Fruit fly (Drosophila melanogaster): ENCODE measurements around the gene schlank.

- TF ChIP-seq sv (GFP tag; optimal IDR thresholded peaks at IDR 0.05) (no peak), OdsH (GFP tag; optimal IDR thresholded peaks at IDR 0.05) (no peak), sage (GFP tag; optimal IDR thresholded peaks at IDR 0.05) (no peak), Dif (GFP tag; optimal IDR thresholded peaks at IDR 0.05; ENCODE audit: partially characterized antibody) (no peak), Hr83 (GFP tag; optimal IDR thresholded peaks at IDR 0.05; ENCODE audit: poor library complexity, severe bottlenecking) (no peak), psq (GFP tag; optimal IDR thresholded peaks at IDR 0.05) (no peak), tai (GFP tag; optimal IDR thresholded peaks at IDR 0.05) (no peak), CG9705 (GFP tag; optimal IDR thresholded peaks at IDR 0.05) (no peak), CrebA (GFP tag; optimal IDR thresholded peaks at IDR 0.05; ENCODE audit: borderline replicate concordance) (no peak), lola (GFP tag; optimal IDR thresholded peaks at IDR 0.05) (no peak), HLH106 (tag; optimal IDR thresholded peaks at IDR 0.05) (no peak), Myc (optimal IDR thresholded peaks at IDR 0.05) (no peak), fru (GFP tag; optimal IDR thresholded peaks at IDR 0.05) (no peak)
Observed at dm6 chrX:6267745-6268582, 936 bp upstream of the schlank start, which contains the start of gene Spt6.
